Worm (Caenorhabditis elegans) whole organism, midembryonic: ENCODE data around the gene ztf-28.

ENCODE experiments used
- T22C8.4 ChIP-seq: fragments of 200-800 bp; sonication (Bioruptor generic); IDR thresholded peaks from 2 replicates; pipeline ENCODE4 v1.3.6; 2022; ENCODE audit warnings: missing genetic modification characterization, missing compliant biosample characterization
- cog-1 ChIP-seq: sonication (generic microtip); optimal IDR thresholded peaks from 2 replicates; lab custom pipeline; 2016; ENCODE audit warnings: missing genetic modification characterization, missing compliant biosample characterization
- flt-1 ChIP-seq: fragments of 200-800 bp; sonication (Bioruptor generic); IDR thresholded peaks from 2 replicates; pipeline ENCODE4 v1.3.6; 2022; ENCODE audit warnings: missing genetic modification characterization, missing compliant biosample characterization
- klf-2 ChIP-seq: fragments of 200-800 bp; sonication (Bioruptor generic); conservative IDR thresholded peaks from 2 replicates; pipeline ENCODE4 v1.3.6; 2022; ENCODE audit warnings: missing genetic modification reagents, missing genetic modification characterization, missing compliant biosample characterization
- med-1 ChIP-seq: sonication (generic microtip); optimal IDR thresholded peaks from 2 replicates; lab custom pipeline; 2017; ENCODE audit warnings: missing genetic modification characterization, mild to moderate bottlenecking, missing compliant biosample characterization, antibody characterized with exemption, missing genetic modification reagents; ENCODE audit not compliant: insufficient read depth
- ref-1 ChIP-seq: fragments of 200-800 bp; sonication (Bioruptor generic); conservative IDR thresholded peaks from 2 replicates; pipeline ENCODE4 v1.3.6; 2022; ENCODE audit warnings: missing genetic modification reagents, missing genetic modification characterization, missing compliant biosample characterization
- tab-1 ChIP-seq: fragments of 200-800 bp; sonication (Bioruptor generic); IDR thresholded peaks from 2 replicates; pipeline ENCODE4 v1.3.6; 2022; ENCODE audit warnings: missing genetic modification characterization, missing compliant biosample characterization

DNA sequence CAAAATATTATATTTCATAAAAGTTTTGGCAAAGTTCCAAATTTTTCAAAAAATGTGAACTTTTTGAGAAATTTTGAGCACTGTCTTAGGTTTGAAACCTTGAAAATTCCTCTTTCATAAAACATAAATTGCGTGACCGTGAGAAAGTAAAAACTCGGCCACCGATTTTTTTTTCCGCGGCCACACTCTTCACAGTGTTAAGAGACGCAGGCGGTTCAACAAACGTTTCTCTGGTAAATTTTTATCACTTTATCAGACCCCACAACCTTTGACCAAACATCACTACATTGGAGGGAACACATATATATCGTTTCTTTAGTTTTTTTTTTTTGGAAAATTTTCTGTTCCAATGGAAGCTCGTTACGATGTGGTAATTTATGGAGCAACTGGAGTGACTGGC, 32.0 kb downstream of the ztf-28 start, which contains the start of gene F22F7.2:
- TF ChIP-seq flt-1 (GFP tag; lab: Robert Waterston, UW) (no peak), med-1 (no peak), tab-1 (no peak), klf-2 (GFP tag; lab: Robert Waterston, UW) (no peak), ref-1 (GFP tag; lab: Robert Waterston, UW) (no peak), cog-1 (no peak), T22C8.4 (GFP tag; lab: Robert Waterston, UW) (no peak)
